Fruit fly (Drosophila melanogaster) whole organism, embryonic: ENCODE data around the gene cav.

Source experiments
- CG10321 ChIP-seq: fragments of 200-800 bp; sonication (Bioruptor generic); IDR thresholded peaks from 2 replicates; pipeline ENCODE4 v1.3.6; 2022; ENCODE audit warnings: missing biosample characterization, missing genetic modification characterization
- CG10543 ChIP-seq: fragments of 200-800 bp; sonication (Bioruptor generic); optimal IDR thresholded peaks from 3 replicates; lab custom pipeline; 2017; ENCODE audit warnings: missing biosample characterization, mild to moderate bottlenecking, missing genetic modification characterization, moderate library complexity
- CG10959 ChIP-seq: fragments of 200-800 bp; sonication (Bioruptor generic); IDR thresholded peaks from 2 replicates; pipeline ENCODE4 v1.3.6; 2022; ENCODE audit warnings: missing biosample characterization, missing genetic modification characterization
- CG10979 ChIP-seq: fragments of 200-800 bp; sonication (Bioruptor generic); optimal IDR thresholded peaks from 2 replicates; lab custom pipeline; 2018; ENCODE audit warnings: missing biosample characterization, mild to moderate bottlenecking, missing genetic modification characterization, moderate library complexity
- CG12299 ChIP-seq: fragments of 200-800 bp; sonication (Bioruptor generic); optimal IDR thresholded peaks from 2 replicates; lab custom pipeline; 2018; ENCODE audit warnings: missing biosample characterization, mild to moderate bottlenecking, missing genetic modification characterization
- CG12769 ChIP-seq: fragments of 200-800 bp; sonication (Bioruptor generic); optimal IDR thresholded peaks from 2 replicates; lab custom pipeline; 2019; ENCODE audit warnings: missing biosample characterization, mild to moderate bottlenecking, missing genetic modification characterization, moderate library complexity
- CG14860 ChIP-seq: fragments of 200-800 bp; sonication (Bioruptor generic); IDR thresholded peaks from 3 replicates; pipeline ENCODE4 v1.3.6; 2022; ENCODE audit warnings: missing biosample characterization, missing genetic modification characterization; ENCODE audit not compliant: partially characterized antibody
- CG15601 ChIP-seq: fragments of 200-800 bp; sonication (Bioruptor generic); optimal IDR thresholded peaks from 3 replicates; lab custom pipeline; 2019; ENCODE audit warnings: missing biosample characterization, mild to moderate bottlenecking, missing genetic modification characterization, moderate library complexity
- CG18262 ChIP-seq: fragments of 200-800 bp; optimal IDR thresholded peaks from 3 replicates; lab custom pipeline; 2019; ENCODE audit warnings: missing biosample characterization, mild to moderate bottlenecking, missing genetic modification characterization, moderate library complexity
- CG18599 ChIP-seq: fragments of 200-800 bp; sonication (Bioruptor generic); optimal IDR thresholded peaks from 3 replicates; lab custom pipeline; 2017; ENCODE audit warnings: missing biosample characterization, missing genetic modification characterization, mild to moderate bottlenecking, moderate library complexity, missing genetic modification reagents
- CG18619 ChIP-seq: fragments of 200-800 bp; sonication (Bioruptor generic); optimal IDR thresholded peaks from 3 replicates; lab custom pipeline; 2017; ENCODE audit warnings: missing biosample characterization, mild to moderate bottlenecking, missing genetic modification characterization
- CG2678 ChIP-seq: fragments of 200-800 bp; sonication (Bioruptor generic); optimal IDR thresholded peaks from 3 replicates; lab custom pipeline; 2019; ENCODE audit warnings: missing biosample characterization, mild to moderate bottlenecking, missing genetic modification characterization, moderate library complexity
- CG33213 ChIP-seq: fragments of 200-800 bp; sonication (Bioruptor generic); optimal IDR thresholded peaks from 3 replicates; lab custom pipeline; 2016; ENCODE audit warnings: missing biosample characterization, missing genetic modification characterization
- CG4854 ChIP-seq: fragments of 200-800 bp; sonication (Bioruptor generic); optimal IDR thresholded peaks from 2 replicates; lab custom pipeline; 2016; ENCODE audit warnings: missing biosample characterization, missing genetic modification characterization, inconsistent platforms
- CG6683 ChIP-seq: fragments of 200-800 bp; sonication (Bioruptor generic); optimal IDR thresholded peaks from 2 replicates; lab custom pipeline; 2017; ENCODE audit warnings: missing biosample characterization, mild to moderate bottlenecking, missing genetic modification characterization, missing genetic modification reagents
- CG8089 ChIP-seq: fragments of 200-800 bp; sonication (Bioruptor generic); optimal IDR thresholded peaks from 3 replicates; lab custom pipeline; 2016; ENCODE audit warnings: missing biosample characterization, missing genetic modification characterization
- CG8944 ChIP-seq: fragments of 200-800 bp; sonication (Bioruptor generic); optimal IDR thresholded peaks from 3 replicates; lab custom pipeline; 2016; ENCODE audit warnings: missing biosample characterization, missing genetic modification characterization
- Chrac-16 ChIP-seq: fragments of 200-800 bp; sonication (Bioruptor generic); optimal IDR thresholded peaks from 3 replicates; lab custom pipeline; 2016; ENCODE audit warnings: missing biosample characterization, missing genetic modification characterization
- CrebB ChIP-seq: fragments of 200-800 bp; sonication (Bioruptor generic); optimal IDR thresholded peaks from 3 replicates; lab custom pipeline; 2018; ENCODE audit warnings: missing biosample characterization, mild to moderate bottlenecking, missing genetic modification characterization
- ERR ChIP-seq: fragments of 200-800 bp; sonication (Bioruptor generic); optimal IDR thresholded peaks from 2 replicates; lab custom pipeline; 2016; ENCODE audit warnings: missing biosample characterization, missing genetic modification characterization
- HLH3B ChIP-seq: fragments of 200-800 bp; sonication (Bioruptor generic); IDR thresholded peaks from 2 replicates; pipeline ENCODE4 v1.3.6; 2022; ENCODE audit warnings: missing biosample characterization, missing genetic modification characterization
- Hr3 ChIP-seq: fragments of 200-800 bp; sonication (Bioruptor generic); optimal IDR thresholded peaks from 3 replicates; lab custom pipeline; 2016; ENCODE audit warnings: missing biosample characterization, missing genetic modification characterization
- Pdp1 ChIP-seq, 2 experiments: fragments of 200-800 bp; sonication (Bioruptor generic); optimal IDR thresholded peaks; 3 replicates each; lab custom pipeline; 2016; ENCODE audit warnings: missing biosample characterization in 2 of 2, missing genetic modification characterization in 2 of 2, mild to moderate bottlenecking in 1 of 2, moderate library complexity in 1 of 2
- TFAM ChIP-seq: fragments of 200-800 bp; sonication (Bioruptor generic); optimal IDR thresholded peaks from 2 replicates; lab custom pipeline; 2017; ENCODE audit warnings: missing biosample characterization, missing genetic modification characterization, inconsistent platforms
- Xrp1 ChIP-seq: fragments of 200-800 bp; sonication (Bioruptor generic); IDR thresholded peaks from 2 replicates; pipeline ENCODE4 v1.3.6; 2022; ENCODE audit warnings: missing biosample characterization, missing genetic modification characterization
- ab ChIP-seq: fragments of 200-800 bp; sonication (Bioruptor generic); optimal IDR thresholded peaks from 2 replicates; lab custom pipeline; 2016; ENCODE audit warnings: missing biosample characterization, missing genetic modification characterization
- abd-A ChIP-seq: fragments of 200-800 bp; sonication (Bioruptor generic); optimal IDR thresholded peaks from 3 replicates; lab custom pipeline; 2019; ENCODE audit warnings: missing biosample characterization, mild to moderate bottlenecking, missing genetic modification characterization, moderate library complexity
- bsh ChIP-seq, 2 experiments: fragments of 200-800 bp; sonication (Bioruptor generic); optimal IDR thresholded peaks; 2 replicates each; lab custom pipeline; 2017 to 2018; ENCODE audit warnings: mild to moderate bottlenecking in 2 of 2, missing biosample characterization in 2 of 2, missing genetic modification characterization in 2 of 2, moderate library complexity in 1 of 2
- chinmo ChIP-seq: fragments of 200-800 bp; sonication (Bioruptor generic); IDR thresholded peaks from 4 replicates; pipeline ENCODE4 v1.3.6; 2022; ENCODE audit warnings: missing biosample characterization, missing genetic modification characterization; ENCODE audit not compliant: partially characterized antibody
- chm ChIP-seq: fragments of 200-800 bp; sonication (Bioruptor generic); IDR thresholded peaks from 2 replicates; pipeline ENCODE4 v1.3.6; 2022; ENCODE audit warnings: missing biosample characterization, missing genetic modification characterization
- ci ChIP-seq: fragments of 200-800 bp; sonication (Bioruptor generic); IDR thresholded peaks from 3 replicates; pipeline ENCODE4 v1.3.6; 2022; ENCODE audit warnings: missing biosample characterization, missing genetic modification characterization
- dmrt99B ChIP-seq: fragments of 200-800 bp; sonication (Bioruptor generic); optimal IDR thresholded peaks from 2 replicates; lab custom pipeline; 2018; ENCODE audit warnings: missing biosample characterization, mild to moderate bottlenecking, missing genetic modification characterization, moderate library complexity
- dysf ChIP-seq: fragments of 200-800 bp; sonication (Bioruptor generic); IDR thresholded peaks from 3 replicates; pipeline ENCODE4 v1.3.6; 2022; ENCODE audit warnings: missing biosample characterization, missing genetic modification characterization
- gem ChIP-seq: fragments of 200-800 bp; sonication (Bioruptor generic); optimal IDR thresholded peaks from 2 replicates; lab custom pipeline; 2019; ENCODE audit warnings: missing biosample characterization, mild to moderate bottlenecking, missing genetic modification characterization, moderate library complexity
- hkb ChIP-seq, 2 experiments: fragments of 200-800 bp in 1 of 2; fragments of >200 bp in 1 of 2; sonication (Bioruptor generic) in 1 of 2; IDR thresholded peaks in 1 of 2; optimal IDR thresholded peaks in 1 of 2; 2 replicates each; pipeline versions ENCODE4 v1.3.6 to Lab custom; 2017 to 2022; ENCODE audit warnings: missing biosample characterization in 1 of 2, missing genetic modification characterization in 1 of 2
- insv ChIP-seq, 2 experiments: fragments of 200-800 bp; sonication (Bioruptor generic); optimal IDR thresholded peaks; 3 replicates each; lab custom pipeline; 2016 to 2018; ENCODE audit warnings: missing biosample characterization in 2 of 2, missing genetic modification characterization in 2 of 2
- ken ChIP-seq: fragments of 200-800 bp; sonication (Bioruptor generic); IDR thresholded peaks from 3 replicates; pipeline ENCODE4 v1.3.6; 2022; ENCODE audit warnings: missing biosample characterization, missing genetic modification characterization
- klu ChIP-seq: fragments of 200-800 bp; sonication (Bioruptor generic); IDR thresholded peaks from 2 replicates; pipeline ENCODE4 v1.3.6; 2022; ENCODE audit warnings: missing biosample characterization, missing genetic modification characterization
- lov ChIP-seq, 2 experiments: fragments of 200-800 bp in 1 of 2; fragments of >200 bp in 1 of 2; sonication (Bioruptor generic) in 1 of 2; IDR thresholded peaks in 1 of 2; optimal IDR thresholded peaks in 1 of 2; 2 replicates in 1 of 2; 3 replicates in 1 of 2; pipeline versions ENCODE4 v1.3.6 to Lab custom; 2017 to 2022; ENCODE audit warnings: missing biosample characterization in 1 of 2, missing genetic modification characterization in 1 of 2
- maf-S ChIP-seq: fragments of 200-800 bp; sonication (Bioruptor generic); optimal IDR thresholded peaks from 2 replicates; lab custom pipeline; 2016; ENCODE audit warnings: missing biosample characterization, missing genetic modification characterization
- prd ChIP-seq, 3 experiments: fragments of >200 bp in 2 of 3; fragments of 200-800 bp in 1 of 3; sonication (Bioruptor generic) in 1 of 3; optimal IDR thresholded peaks in 2 of 3; IDR thresholded peaks in 1 of 3; 2 replicates in 2 of 3; 3 replicates in 1 of 3; pipeline versions ENCODE4 v1.3.6 to Lab custom; 2017 to 2022; ENCODE audit warnings: missing biosample characterization in 1 of 3, missing genetic modification characterization in 1 of 3
- pros ChIP-seq: fragments of 200-800 bp; sonication (Bioruptor generic); optimal IDR thresholded peaks from 3 replicates; lab custom pipeline; 2019; ENCODE audit warnings: missing biosample characterization, mild to moderate bottlenecking, missing genetic modification characterization, moderate library complexity
- row ChIP-seq: fragments of 200-800 bp; sonication (Bioruptor generic); IDR thresholded peaks from 3 replicates; pipeline ENCODE4 v1.3.6; 2022; ENCODE audit warnings: missing biosample characterization, missing genetic modification characterization
- sens ChIP-seq: fragments of 200-800 bp; sonication (Bioruptor generic); peaks from one replicate; lab custom pipeline; 2016; ENCODE audit warnings: missing biosample characterization, missing genetic modification characterization
- sim ChIP-seq: fragments of 200-800 bp; sonication (Bioruptor generic); IDR thresholded peaks from 2 replicates; pipeline ENCODE4 v1.3.6; 2022; ENCODE audit warnings: missing biosample characterization, missing genetic modification characterization
- tio ChIP-seq: fragments of 200-800 bp; sonication (Bioruptor generic); optimal IDR thresholded peaks from 2 replicates; lab custom pipeline; 2017; ENCODE audit warnings: missing biosample characterization, missing genetic modification characterization, inconsistent platforms

cav gene

DNA sequence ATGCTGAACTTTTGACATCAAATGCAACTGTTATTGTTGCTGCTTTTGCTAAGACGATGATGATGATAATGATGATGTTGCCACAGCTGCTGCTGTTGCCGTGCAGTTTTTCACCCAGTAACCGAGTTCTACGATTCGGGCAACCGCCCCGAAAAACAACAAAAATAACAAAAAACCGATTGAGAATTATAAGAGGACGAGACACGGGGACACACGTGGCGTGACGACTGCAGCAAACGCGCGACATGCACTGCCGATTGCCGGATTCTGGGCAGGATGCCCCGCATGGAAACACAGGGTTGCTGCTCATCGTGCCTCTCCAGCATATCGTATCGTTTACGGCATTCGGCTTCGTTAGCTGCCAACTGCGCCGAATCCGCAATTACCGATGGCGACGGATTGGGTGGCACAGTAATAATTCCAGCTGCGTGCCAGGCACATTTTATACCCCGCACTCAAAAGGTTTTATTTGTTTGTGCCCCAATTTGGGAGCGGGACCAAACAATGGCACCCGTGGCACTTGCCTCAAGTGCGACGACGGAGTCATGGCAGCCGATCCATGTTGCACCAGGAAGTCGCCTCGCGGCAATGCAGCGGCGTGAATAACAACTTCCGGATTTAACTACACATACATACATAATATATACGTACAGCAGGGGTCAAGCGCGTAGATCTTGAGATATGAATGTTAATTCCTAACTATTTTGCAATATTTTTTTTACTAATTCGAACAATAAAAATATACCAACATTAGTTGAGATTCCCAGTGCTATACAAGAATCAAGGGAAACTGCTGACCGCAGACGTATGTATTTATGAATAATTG lies 42.9 kb downstream of the cav start (continued):
- TF ChIP-seq prd (optimal IDR thresholded peaks at IDR 0.05; lab: Kevin White, UChicago), result no peak
- 0 out of 3 replicates have a peak, but pooled peaks have one; percentile 28 for TF ChIP-seq prd (GFP tag; IDR thresholded peaks at IDR 0.05; lab: Robert Waterston, UW)
- TF ChIP-seq maf-S (GFP tag; lab: Kevin White, UChicago), result no peak
- no peak for TF ChIP-seq CG12299
- TF ChIP-seq Pdp1 (GFP tag; optimal IDR thresholded peaks at IDR 0.05; lab: Kevin White, UChicago), result no peak
- no peak for TF ChIP-seq CG10321 (GFP tag; lab: Robert Waterston, UW)
- peak; percentile 14 for TF ChIP-seq dmrt99B (tag; lab: Kevin White, UChicago)
- peak; percentile 46 for TF ChIP-seq CG18599
- 0 out of 3 replicates have a peak, but pooled peaks have one; percentile 11 for TF ChIP-seq ci (GFP tag; lab: Robert Waterston, UW)
- no peak for TF ChIP-seq sim
- no peak for TF ChIP-seq CG10543 (GFP tag; lab: Kevin White, UChicago)
- peak; percentile 22; the same call in 1 of the 2 replicates for TF ChIP-seq Xrp1 (GFP tag; lab: Robert Waterston, UW)
- TF ChIP-seq insv (GFP tag; optimal IDR thresholded peaks at IDR 0.05; lab: Kevin White, UChicago), result no peak
- TF ChIP-seq abd-A (tag; lab: Kevin White, UChicago), result peak; percentile 65
- no peak for TF ChIP-seq ab (GFP tag; lab: Kevin White, UChicago)
- no peak for TF ChIP-seq CG4854 (GFP tag; lab: Kevin White, UChicago)
- no peak for TF ChIP-seq CG14860
- peak; percentile 25 for TF ChIP-seq gem (tag; lab: Kevin White, UChicago)
- TF ChIP-seq CG18262 (tag; lab: Kevin White, UChicago), result peak; percentile 22
- TF ChIP-seq dysf (GFP tag; lab: Robert Waterston, UW), result 0 out of 3 replicates have a peak, but pooled peaks have one; percentile 14
- TF ChIP-seq chm, result 0 out of 2 replicates have a peak, but pooled peaks have one; percentile 42
- TF ChIP-seq CG18619 (GFP tag; lab: Kevin White, UChicago), result no peak
- TF ChIP-seq bsh (GFP tag; optimal IDR thresholded peaks at IDR 0.05; lab: Kevin White, UChicago), result peak; percentile 4 to 11
- no peak for TF ChIP-seq CG6683
- TF ChIP-seq lov (optimal IDR thresholded peaks at IDR 0.05; lab: Kevin White, UChicago), result no peak
- TF ChIP-seq lov (GFP tag; IDR thresholded peaks at IDR 0.05; lab: Robert Waterston, UW), result no peak
- peak; percentile 2 for TF ChIP-seq CG2678
- peak; percentile 58; the same call in 2 of the 3 replicates for TF ChIP-seq row (GFP tag; lab: Robert Waterston, UW)
- no peak for TF ChIP-seq CG33213 (GFP tag; lab: Kevin White, UChicago)
- TF ChIP-seq ken (GFP tag; lab: Robert Waterston, UW), result 0 out of 3 replicates have a peak, but pooled peaks have one; percentile 13
- TF ChIP-seq HLH3B (GFP tag; lab: Robert Waterston, UW), result no peak
- no peak for TF ChIP-seq tio (GFP tag; lab: Kevin White, UChicago)
- TF ChIP-seq CG12769 (tag; lab: Kevin White, UChicago), result no peak
- 0 out of 4 replicates have a peak, but pooled peaks have one; percentile 42 for TF ChIP-seq chinmo (GFP tag; lab: Robert Waterston, UW)
- no peak for TF ChIP-seq hkb (optimal IDR thresholded peaks at IDR 0.05; lab: Kevin White, UChicago)
- TF ChIP-seq hkb (GFP tag; IDR thresholded peaks at IDR 0.05; lab: Robert Waterston, UW), result 0 out of 2 replicates have a peak, but pooled peaks have one; percentile 9
- TF ChIP-seq CG8944, result no peak
- TF ChIP-seq Chrac-16 (GFP tag; lab: Kevin White, UChicago), result no peak
- TF ChIP-seq CG15601 (tag; lab: Kevin White, UChicago), result no peak
- TF ChIP-seq CG8089 (GFP tag; lab: Kevin White, UChicago), result no peak
- TF ChIP-seq CrebB, result no peak
- TF ChIP-seq sens, result peak; percentile 87
- no peak for TF ChIP-seq CG10959
- TF ChIP-seq CG10979 (tag; lab: Kevin White, UChicago), result no peak
- no peak for TF ChIP-seq pros
- no peak for TF ChIP-seq TFAM (GFP tag; lab: Kevin White, UChicago)
- TF ChIP-seq Hr3 (GFP tag; lab: Kevin White, UChicago), result no peak
- no peak for TF ChIP-seq ERR
- TF ChIP-seq klu (GFP tag; lab: Robert Waterston, UW), result no peak
